Worm (Caenorhabditis elegans) whole organism, young adult: ENCODE results near the gene Y49F6C.6.

Experiments used
- ccch-3 ChIP-seq: fragments of 200-800 bp; sonication (Bioruptor generic); optimal IDR thresholded peaks from 2 replicates; lab custom pipeline; 2018; ENCODE audit warnings: mild to moderate bottlenecking, missing genetic modification characterization, missing compliant biosample characterization
- cebp-2 ChIP-seq: fragments of 200-800 bp; sonication (Bioruptor generic); IDR thresholded peaks from 2 replicates; pipeline ENCODE4 v1.3.6; 2022; ENCODE audit warnings: missing genetic modification characterization, missing compliant biosample characterization
- hlh-26 ChIP-seq: fragments of 200-800 bp; sonication (Bioruptor generic); conservative IDR thresholded peaks from 2 replicates; pipeline ENCODE4 v1.3.6; 2022; ENCODE audit warnings: missing genetic modification reagents, missing genetic modification characterization, missing compliant biosample characterization
- rec-8 ChIP-seq, 2 experiments: sonication (generic microtip); optimal IDR thresholded peaks; 2 replicates each; lab custom pipeline; 2016; ENCODE audit warnings: mild to moderate bottlenecking in 2 of 2, missing genetic modification characterization in 2 of 2, missing genetic modification reagents in 2 of 2, missing genotype in 2 of 2, missing biosample characterization in 1 of 2, missing compliant biosample characterization in 1 of 2, moderate library complexity in 1 of 2
- rpc-1 ChIP-seq, 2 experiments: fragments of 150-350 bp in 1 of 2; sonication (generic microtip) in 1 of 2; optimal IDR thresholded peaks; 2 replicates each; lab custom pipeline; 2014 to 2018; ENCODE audit warnings: missing biosample characterization in 1 of 2, missing genetic modification characterization in 1 of 2, missing genetic modification reagents in 1 of 2, missing genotype in 1 of 2
- sea-2 ChIP-seq: fragments of 200-800 bp; sonication (Bioruptor generic); IDR thresholded peaks from 2 replicates; pipeline ENCODE4 v1.3.6; 2022; ENCODE audit warnings: missing genetic modification characterization, missing compliant biosample characterization
- snpc-4 ChIP-seq, 5 experiments: fragments of 150-350 bp in 1 of 5; sonication (generic microtip) in 4 of 5; optimal IDR thresholded peaks; 2 replicates each; lab custom pipeline; 2014 to 2018; ENCODE audit warnings: missing genetic modification characterization in 5 of 5, missing biosample characterization in 3 of 5, antibody characterized with exemption in 2 of 5, mild to moderate bottlenecking in 2 of 5, missing compliant biosample characterization in 2 of 5, missing genotype in 2 of 5, moderate library complexity in 2 of 5, missing genetic modification reagents in 1 of 5
- ztf-25 ChIP-seq: fragments of 200-800 bp; sonication (Bioruptor generic); IDR thresholded peaks from 2 replicates; pipeline ENCODE4 v1.3.6; 2022; ENCODE audit warnings: missing genetic modification reagents, missing genetic modification characterization, missing compliant biosample characterization

- TF ChIP-seq sea-2: no peak
- no peak for TF ChIP-seq ccch-3 (GFP tag; lab: Kevin White, UChicago)
- no peak for TF ChIP-seq ztf-25 (GFP tag; lab: Robert Waterston, UW)
- TF ChIP-seq rec-8 (tag; optimal IDR thresholded peaks at IDR 0.05; lab: Kevin White, UChicago): no peak
- no peak for TF ChIP-seq cebp-2 (GFP tag; lab: Robert Waterston, UW)
- no peak for TF ChIP-seq rpc-1 (optimal IDR thresholded peaks at IDR 0.05; lab: Kevin White, UChicago)
- no peak for TF ChIP-seq rpc-1 (tag; optimal IDR thresholded peaks at IDR 0.05; lab: Kevin White, UChicago)
- TF ChIP-seq snpc-4 (GFP tag; optimal IDR thresholded peaks at IDR 0.05; lab: Kevin White, UChicago): no peak
- TF ChIP-seq snpc-4 (tag; optimal IDR thresholded peaks at IDR 0.05; lab: Kevin White, UChicago): no peak
- TF ChIP-seq hlh-26 (GFP tag; lab: Robert Waterston, UW): no peak
Observed at ce11 chrII:3338556-3338955, 28.4 kb downstream of the Y49F6C.6 start, which contains the start of gene F14D2.7.
